Worm (Caenorhabditis elegans) whole organism, L4 larva: ENCODE results near the gene Y46G5A.15.
A peak's percentile ranks its signal among the peaks of the same experiment; 100 is the strongest.

Experiments
- D1046.2 ChIP-seq: fragments of 200-800 bp; sonication (Bioruptor generic); IDR thresholded peaks from 2 replicates; pipeline ENCODE4 v1.3.6; 2022; ENCODE audit warnings: missing genetic modification characterization, missing compliant biosample characterization
- F26F4.8 ChIP-seq: fragments of 200-800 bp; sonication (Bioruptor generic); conservative IDR thresholded peaks from 2 replicates; pipeline ENCODE4 v1.3.6; 2022; ENCODE audit warnings: missing genetic modification characterization, missing compliant biosample characterization
- Y105C5A.15 ChIP-seq: fragments of 200-800 bp; sonication (Bioruptor generic); IDR thresholded peaks from 2 replicates; pipeline ENCODE4 v1.3.6; 2022; ENCODE audit warnings: missing genetic modification characterization, missing compliant biosample characterization
- ctbp-1 ChIP-seq: fragments of 200-800 bp; sonication (Bioruptor generic); IDR thresholded peaks from 2 replicates; pipeline ENCODE4 v1.3.6; 2022; ENCODE audit warnings: missing genetic modification reagents, missing genetic modification characterization, missing compliant biosample characterization
- daf-19 ChIP-seq: fragments of 200-800 bp; sonication (Bioruptor generic); conservative IDR thresholded peaks from 2 replicates; pipeline ENCODE4 v1.3.6; 2022; ENCODE audit warnings: missing genetic modification characterization, missing compliant biosample characterization
- daf-8 ChIP-seq: fragments of 200-800 bp; sonication (Bioruptor generic); IDR thresholded peaks from 2 replicates; pipeline ENCODE4 v1.3.6; 2022; ENCODE audit warnings: missing genetic modification characterization, missing compliant biosample characterization
- duxl-1 ChIP-seq: sonication (generic microtip); optimal IDR thresholded peaks from 2 replicates; lab custom pipeline; 2016; ENCODE audit warnings: mild to moderate bottlenecking, missing genetic modification characterization, moderate library complexity, missing compliant biosample characterization; ENCODE audit not compliant: poor library complexity
- dve-1 ChIP-seq: sonication (generic microtip); optimal IDR thresholded peaks from 2 replicates; lab custom pipeline; 2017; ENCODE audit warnings: antibody characterized with exemption, mild to moderate bottlenecking, missing genetic modification characterization, missing compliant biosample characterization; ENCODE audit not compliant: insufficient read depth
- hmg-1.1 ChIP-seq: fragments of 200-800 bp; sonication (Bioruptor generic); IDR thresholded peaks from 2 replicates; pipeline ENCODE4 v1.3.6; 2022; ENCODE audit warnings: missing genetic modification reagents, missing genetic modification characterization, missing compliant biosample characterization
- lin-1 ChIP-seq: fragments of 200-800 bp; sonication (Bioruptor generic); IDR thresholded peaks from 2 replicates; pipeline ENCODE4 v1.3.6; 2022; ENCODE audit warnings: missing genetic modification reagents, missing genetic modification characterization, missing compliant biosample characterization
- madf-5 ChIP-seq, 2 experiments: fragments of 200-800 bp; sonication (Bioruptor generic); IDR thresholded peaks; 2 replicates each; pipeline ENCODE4 v1.3.6; 2022; ENCODE audit warnings: missing compliant biosample characterization in 2 of 2, missing genetic modification characterization in 2 of 2
- mdl-1 ChIP-seq, 2 experiments: fragments of 150-350 bp in 1 of 2; sonication (generic microtip) in 1 of 2; optimal IDR thresholded peaks; 2 replicates each; lab custom pipeline; 2014 to 2017; ENCODE audit warnings: missing biosample characterization in 2 of 2, missing genetic modification characterization in 2 of 2
- mxl-3 ChIP-seq: fragments of 200-800 bp; sonication (Bioruptor generic); optimal IDR thresholded peaks from 2 replicates; lab custom pipeline; 2018; ENCODE audit warnings: mild to moderate bottlenecking, missing genetic modification characterization, missing compliant biosample characterization
- nhr-28 ChIP-seq: fragments of 150-350 bp; optimal IDR thresholded peaks from 2 replicates; lab custom pipeline; 2014; ENCODE audit warnings: missing biosample characterization, missing genetic modification characterization
- nhr-6 ChIP-seq: fragments of 150-350 bp; optimal IDR thresholded peaks from 2 replicates; lab custom pipeline; 2014; ENCODE audit warnings: missing biosample characterization, missing genetic modification characterization
- php-3 ChIP-seq: fragments of 200-800 bp; sonication (Bioruptor generic); IDR thresholded peaks from 2 replicates; pipeline ENCODE4 v1.3.6; 2022; ENCODE audit warnings: missing genetic modification reagents, missing genetic modification characterization, missing compliant biosample characterization
- set-16 ChIP-seq: fragments of 200-800 bp; sonication (Bioruptor generic); IDR thresholded peaks from 2 replicates; pipeline ENCODE4 v1.3.6; 2022; ENCODE audit warnings: missing genetic modification reagents, missing genetic modification characterization, missing compliant biosample characterization
- zip-2 ChIP-seq: fragments of 150-350 bp; optimal IDR thresholded peaks from 2 replicates; lab custom pipeline; 2014; ENCODE audit warnings: missing biosample characterization, missing genetic modification characterization
- ztf-7 ChIP-seq: fragments of 150-350 bp; optimal IDR thresholded peaks from 2 replicates; lab custom pipeline; 2014; ENCODE audit warnings: missing biosample characterization, missing genetic modification characterization

Y46G5A.15 gene

ce11 chrII:12736579-12736978, 48.6 kb downstream of the Y46G5A.15 start, which contains the start of gene snrp-200 (continued):
- TF ChIP-seq Y105C5A.15 (GFP tag; lab: Robert Waterston, UW) (0 out of 2 replicates have a peak, but pooled peaks have one; percentile 48), nhr-28 (tag; lab: Kevin White, UChicago) (no peak), daf-19 (no peak), hmg-1.1 (GFP tag; lab: Robert Waterston, UW) (no peak), set-16 (GFP tag; lab: Robert Waterston, UW) (peak; percentile 74), lin-1 (GFP tag; lab: Robert Waterston, UW) (peak; percentile 26; the same call in 1 of the 2 replicates), php-3 (GFP tag; lab: Robert Waterston, UW) (0 out of 2 replicates have a peak, but pooled peaks have one; percentile 38), ztf-7 (no peak), mxl-3 (GFP tag; lab: Kevin White, UChicago) (no peak), mdl-1 (tag; optimal IDR thresholded peaks at IDR 0.05; lab: Kevin White, UChicago) (no peak), F26F4.8 (GFP tag; lab: Robert Waterston, UW) (no peak), daf-8 (GFP tag; lab: Robert Waterston, UW) (no peak), madf-5 (GFP tag; IDR thresholded peaks at IDR 0.05; lab: Robert Waterston, UW) (0 out of 4 replicates have a peak, but pooled peaks of 1 of the 2 experiments have one; percentile 14), duxl-1 (no peak), nhr-6 (tag; lab: Kevin White, UChicago) (no peak), ctbp-1 (GFP tag; lab: Robert Waterston, UW) (0 out of 2 replicates have a peak, but pooled peaks have one; percentile 42), zip-2 (no peak), dve-1 (tag; lab: Kevin White, UChicago) (no peak), D1046.2 (GFP tag; lab: Robert Waterston, UW) (0 out of 2 replicates have a peak, but pooled peaks have one; percentile 22)
